Fruit fly (Drosophila melanogaster): ENCODE measurements around the gene CG6621.
A peak's percentile ranks its signal among the peaks of the same experiment; 100 is the strongest.

The CG6621 gene

DNA sequence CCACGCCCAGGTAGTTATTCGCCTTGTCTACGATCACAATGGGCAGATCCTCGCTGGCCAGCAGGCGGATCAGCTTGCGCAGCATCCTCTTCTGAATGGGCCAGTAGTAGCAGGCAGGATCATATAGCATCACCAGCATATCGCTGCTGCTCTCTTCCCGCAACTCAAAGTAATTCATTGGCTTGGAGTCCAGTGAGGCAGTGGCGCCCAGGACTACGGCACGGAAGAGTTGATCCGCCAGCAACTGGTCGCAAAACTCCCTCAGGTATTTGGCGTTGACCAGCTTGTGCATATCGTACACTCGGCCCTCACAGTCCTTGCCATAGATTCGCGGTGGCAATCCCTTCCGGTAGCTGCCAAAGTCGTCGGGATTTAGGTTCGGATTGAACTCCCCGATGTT, 14.7 kb downstream of the CG6621 start:
- no peak for TF ChIP-seq CG14655 (GFP tag; optimal IDR thresholded peaks at IDR 0.05)

DNA sequence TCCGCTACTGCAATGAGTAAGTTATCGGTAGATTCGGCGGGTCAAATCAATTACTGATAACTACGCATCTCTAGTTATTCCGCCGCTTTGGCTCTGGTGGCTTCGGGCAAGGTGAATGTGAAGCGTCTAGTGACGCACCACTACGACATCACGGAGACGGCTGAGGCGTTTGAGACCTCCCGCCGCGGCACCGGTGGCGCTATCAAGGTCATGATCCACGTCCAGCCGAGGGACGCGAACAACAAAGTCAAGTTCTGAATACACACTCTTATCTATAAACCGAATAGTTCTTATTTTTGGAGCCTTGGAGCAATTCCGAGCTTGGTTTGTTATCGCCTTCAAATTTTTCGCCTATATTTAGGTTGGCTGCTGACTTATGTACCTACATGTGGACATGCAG, 15.5 kb downstream of the CG6621 start:
- TF ChIP-seq CG32121 (GFP tag; IDR thresholded peaks at IDR 0.05) (no peak), Ets98B (GFP tag; IDR thresholded peaks at IDR 0.05) (no peak), CG15710 (tag; optimal IDR thresholded peaks at IDR 0.05) (no peak), CG4496 (GFP tag; IDR thresholded peaks at IDR 0.05) (no peak), CG8301 (tag; optimal IDR thresholded peaks at IDR 0.05) (no peak), Pif1A (GFP tag; optimal IDR thresholded peaks at IDR 0.05) (no peak), D1 (tag; optimal IDR thresholded peaks at IDR 0.05) (no peak), CG9948 (tag; optimal IDR thresholded peaks at IDR 0.05) (no peak)

DNA sequence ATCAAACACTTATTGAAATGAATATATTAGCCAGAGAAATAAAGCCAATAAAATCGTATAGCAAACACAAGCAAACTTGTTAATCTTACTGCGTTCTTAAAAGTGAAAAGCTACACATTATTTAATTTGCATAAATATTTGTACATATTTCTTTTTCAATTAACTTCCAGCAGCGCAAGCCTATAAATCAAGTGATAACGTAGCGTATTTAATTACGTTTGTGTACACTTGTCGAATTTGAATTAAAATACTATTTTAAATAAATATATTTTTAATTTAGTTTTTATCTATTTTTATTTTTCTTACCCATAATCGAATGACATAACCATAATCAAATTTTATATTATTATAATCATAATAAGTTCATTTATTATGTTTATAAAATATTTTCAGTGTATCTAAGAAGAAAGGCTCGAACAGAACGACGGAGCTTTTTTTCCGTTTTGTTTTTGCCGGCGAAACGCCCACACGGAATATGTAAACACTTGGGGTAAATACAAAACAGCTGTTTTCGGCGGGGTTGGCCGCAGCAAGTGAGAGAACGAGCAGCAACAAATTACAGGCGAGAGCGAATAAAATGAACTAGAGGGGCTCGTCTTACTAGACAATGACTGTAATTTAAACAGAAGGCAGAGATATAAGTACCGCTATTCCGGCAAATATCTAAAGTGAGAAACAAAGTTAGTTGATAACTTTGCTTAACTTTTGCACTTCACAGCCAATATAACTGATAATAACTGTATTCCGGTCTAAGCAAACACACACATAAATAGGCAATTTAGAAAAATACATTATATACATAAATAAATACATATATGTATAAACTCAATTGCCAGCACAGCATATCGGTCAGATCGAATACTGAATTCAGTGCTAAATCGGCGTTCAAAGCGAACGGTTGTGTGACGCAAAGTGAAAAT, 17.6 kb downstream of the CG6621 start, which contains the start of gene Sodh2:
TSS of gene Sodh2 (plus strand) at position 870 of the 920 bp plus-strand sequence.
- TF ChIP-seq CG13204 (GFP tag; optimal IDR thresholded peaks at IDR 0.05) (peak; percentile 13), CG8159 (tag; optimal IDR thresholded peaks at IDR 0.05) (peak; percentile 73), rn (GFP tag; IDR thresholded peaks at IDR 0.05) (peak; percentile 36; the same call in 1 of the 2 replicates), CG14655 (GFP tag; optimal IDR thresholded peaks at IDR 0.05) (peak; percentile 61), EcR (GFP tag; optimal IDR thresholded peaks at IDR 0.05) (no peak), gl (tag; optimal IDR thresholded peaks at IDR 0.05) (peak; percentile 17), CG4496 (GFP tag; IDR thresholded peaks at IDR 0.05) (peak; percentile 88), Pif1B (GFP tag; optimal IDR thresholded peaks at IDR 0.05) (peak; percentile 62), D1 (tag; optimal IDR thresholded peaks at IDR 0.05) (peak; percentile 82), CG32121 (GFP tag; IDR thresholded peaks at IDR 0.05) (peak; percentile 82), Snoo (tag; optimal IDR thresholded peaks at IDR 0.05) (peak; percentile 64), CG10348 (GFP tag; IDR thresholded peaks at IDR 0.05) (peak; percentile 71), CG17806 (tag; optimal IDR thresholded peaks at IDR 0.05) (peak; percentile 50), fd96Ca (GFP tag; IDR thresholded peaks at IDR 0.05) (peak; percentile 91), CG15710 (tag; optimal IDR thresholded peaks at IDR 0.05) (peak; percentile 53), Ets98B (GFP tag; IDR thresholded peaks at IDR 0.05) (peak; percentile 90), CG12605 (GFP tag; IDR thresholded peaks at IDR 0.05) (peak; percentile 50), CG34367 (tag; optimal IDR thresholded peaks at IDR 0.05) (no peak), Pif1A (GFP tag; optimal IDR thresholded peaks at IDR 0.05) (peak; percentile 64), CG8301 (tag; optimal IDR thresholded peaks at IDR 0.05) (peak; percentile 33), CG9948 (tag; optimal IDR thresholded peaks at IDR 0.05) (peak; percentile 61)

DNA sequence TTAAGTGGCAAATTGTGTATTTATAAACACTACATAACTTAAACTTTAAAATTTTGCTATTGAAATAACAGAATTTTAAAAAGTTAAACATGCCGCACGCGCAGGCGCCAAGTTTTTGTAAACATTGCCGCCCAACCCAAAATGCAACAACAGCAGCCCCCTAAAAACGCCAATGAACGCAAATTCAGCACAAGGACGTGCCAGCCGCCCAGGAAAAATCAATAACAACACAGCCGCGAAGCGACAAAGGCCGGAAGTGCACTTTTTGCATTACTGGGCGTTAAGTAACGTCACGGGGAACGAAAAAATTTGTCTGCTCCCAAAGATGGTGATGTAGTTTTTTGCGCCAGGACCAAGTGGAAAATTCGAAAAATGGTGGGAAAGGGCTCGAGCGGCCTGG, 20.5 kb downstream of the CG6621 start, which contains the start of gene CG4596:
TSS of gene CG4596 (plus strand) at position 219 of the 400 bp plus-strand sequence.
- TF ChIP-seq CG4496 (GFP tag; IDR thresholded peaks at IDR 0.05) (no peak), D1 (tag; optimal IDR thresholded peaks at IDR 0.05) (no peak), Snoo (tag; optimal IDR thresholded peaks at IDR 0.05) (no peak), CG12605 (GFP tag; IDR thresholded peaks at IDR 0.05) (no peak), rn (GFP tag; IDR thresholded peaks at IDR 0.05) (no peak), fd96Ca (GFP tag; IDR thresholded peaks at IDR 0.05) (no peak), Pif1A (GFP tag; optimal IDR thresholded peaks at IDR 0.05) (no peak), CG13204 (GFP tag; optimal IDR thresholded peaks at IDR 0.05) (no peak), CG32121 (GFP tag; IDR thresholded peaks at IDR 0.05) (no peak), Pif1B (GFP tag; optimal IDR thresholded peaks at IDR 0.05) (no peak), CG17806 (tag; optimal IDR thresholded peaks at IDR 0.05) (no peak), CG15710 (tag; optimal IDR thresholded peaks at IDR 0.05) (no peak)

DNA sequence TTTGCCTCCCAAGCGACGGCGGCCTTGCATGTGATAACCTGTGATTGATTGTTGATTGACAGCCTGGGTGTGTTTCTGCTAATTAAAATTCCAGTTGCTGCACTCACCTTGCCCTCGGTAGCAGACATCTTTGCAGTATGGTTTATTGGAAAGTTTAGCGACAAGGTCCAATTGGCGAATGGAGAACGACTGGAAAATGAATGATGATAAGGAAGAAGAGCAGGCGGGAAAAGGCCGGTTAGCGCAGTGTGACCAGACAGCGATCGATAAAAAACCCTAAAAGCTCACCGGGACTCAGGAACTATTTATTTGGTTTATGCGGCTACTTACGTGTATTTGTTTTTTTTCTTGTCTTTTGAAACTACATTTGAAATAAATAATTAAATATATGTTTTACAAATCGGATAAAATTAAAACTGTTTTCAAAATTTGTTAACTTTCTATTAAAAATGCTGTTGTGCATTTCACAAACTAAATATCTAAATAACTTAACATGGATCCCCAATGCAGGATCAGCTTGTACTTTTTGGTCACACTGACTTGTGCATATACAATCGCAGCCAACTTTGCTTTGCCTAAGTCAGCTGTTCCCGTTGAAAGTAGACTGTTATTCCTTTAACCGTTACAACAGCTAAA, 21.1 kb downstream of the CG6621 start, which contains the start of gene Fdh:
TSS of gene Fdh (minus strand) at position 234 of the 636 bp plus-strand sequence.
- TF ChIP-seq gl (tag; optimal IDR thresholded peaks at IDR 0.05), result no peak
- TF ChIP-seq CG9948 (tag; optimal IDR thresholded peaks at IDR 0.05), result peak; percentile 31
- peak; percentile 31; the same call in 1 of the 2 replicates for TF ChIP-seq Ets98B (GFP tag; IDR thresholded peaks at IDR 0.05)
- peak; percentile 64 for TF ChIP-seq CG8159 (tag; optimal IDR thresholded peaks at IDR 0.05)
- TF ChIP-seq CG12605 (GFP tag; IDR thresholded peaks at IDR 0.05), result no peak
- no peak for TF ChIP-seq fd96Ca (GFP tag; IDR thresholded peaks at IDR 0.05)
- TF ChIP-seq CG32121 (GFP tag; IDR thresholded peaks at IDR 0.05), result 0 out of 2 replicates have a peak, but pooled peaks have one; percentile 13
- no peak for TF ChIP-seq rn (GFP tag; IDR thresholded peaks at IDR 0.05)
- TF ChIP-seq Pif1B (GFP tag; optimal IDR thresholded peaks at IDR 0.05), result peak; percentile 38
- TF ChIP-seq CG4496 (GFP tag; IDR thresholded peaks at IDR 0.05), result peak; percentile 55; the same call in 2 of the 3 replicates
- TF ChIP-seq CG8301 (tag; optimal IDR thresholded peaks at IDR 0.05), result peak; percentile 46
- TF ChIP-seq EcR (GFP tag; optimal IDR thresholded peaks at IDR 0.05), result no peak
- TF ChIP-seq Snoo (tag; optimal IDR thresholded peaks at IDR 0.05), result peak; percentile 46
- no peak for TF ChIP-seq D1 (tag; optimal IDR thresholded peaks at IDR 0.05)
- no peak for TF ChIP-seq CG34367 (tag; optimal IDR thresholded peaks at IDR 0.05)
- TF ChIP-seq CG17806 (tag; optimal IDR thresholded peaks at IDR 0.05), result peak; percentile 40
- TF ChIP-seq CG10348 (GFP tag; IDR thresholded peaks at IDR 0.05), result no peak
- TF ChIP-seq CG14655 (GFP tag; optimal IDR thresholded peaks at IDR 0.05), result no peak
- no peak for TF ChIP-seq CG13204 (GFP tag; optimal IDR thresholded peaks at IDR 0.05)
- peak; percentile 64 for TF ChIP-seq CG15710 (tag; optimal IDR thresholded peaks at IDR 0.05)
- no peak for TF ChIP-seq Pif1A (GFP tag; optimal IDR thresholded peaks at IDR 0.05)
